Worm (Caenorhabditis elegans): ENCODE measurements around the gene F54G2.1.
A peak's percentile ranks its signal among the peaks of the same experiment; 100 is the strongest.

Gene F54G2.1

DNA sequence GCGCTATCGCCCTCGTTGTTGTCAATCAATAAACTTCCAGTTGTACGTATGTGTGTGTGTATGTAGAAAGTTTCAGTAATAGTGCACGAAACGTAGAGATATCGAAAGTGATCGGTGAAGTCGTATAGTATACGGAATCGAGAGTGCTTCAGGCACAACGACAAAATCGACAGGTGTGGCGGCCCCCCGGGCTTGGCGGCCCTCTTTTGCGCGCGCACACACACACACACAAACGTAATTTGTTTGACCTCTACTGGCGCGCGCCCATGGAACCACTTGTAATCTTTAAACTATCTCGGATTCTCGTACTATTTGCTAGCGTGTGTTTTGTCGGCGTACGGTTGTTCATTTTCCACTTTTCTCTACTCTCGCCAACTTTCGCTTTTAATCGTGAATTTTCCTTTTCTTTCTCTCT is 72.6 kb downstream of the F54G2.1 start (continued):
- TF ChIP-seq hlh-13 (GFP tag; optimal IDR thresholded peaks at IDR 0.05) (no peak), Y22D7AL.16 (tag; optimal IDR thresholded peaks at IDR 0.05) (no peak), ceh-14 (tag; optimal IDR thresholded peaks at IDR 0.05) (no peak), C08G9.2 (tag; optimal IDR thresholded peaks at IDR 0.05) (no peak), odd-2 (tag; optimal IDR thresholded peaks at IDR 0.05) (no peak), gmeb-2 (tag; optimal IDR thresholded peaks at IDR 0.05) (no peak), F13H6.1 (tag; optimal IDR thresholded peaks at IDR 0.05) (peak; percentile 13), eyg-1 (tag; optimal IDR thresholded peaks at IDR 0.05) (no peak), unc-42 (tag; optimal IDR thresholded peaks at IDR 0.05) (no peak)

DNA sequence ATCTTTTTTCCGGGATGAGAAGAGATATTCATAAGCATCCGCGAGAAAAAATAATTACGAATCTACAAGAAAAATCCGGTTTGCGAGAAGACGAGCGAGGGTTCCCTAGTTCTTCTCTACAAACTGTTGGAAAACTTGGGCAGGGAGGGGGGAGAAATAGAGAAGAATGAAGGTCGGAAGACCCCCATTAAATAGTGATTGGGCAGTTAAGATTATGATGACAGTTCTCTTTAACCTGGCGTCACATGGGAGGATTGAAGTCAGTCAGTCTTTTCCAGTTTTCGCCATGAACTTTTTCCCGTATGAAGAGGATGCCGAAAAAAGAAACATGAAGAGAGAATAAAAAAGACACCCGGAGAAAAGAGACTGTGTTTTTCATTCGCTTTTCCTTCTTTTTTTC is 73.4 kb downstream of the F54G2.1 start:
- TF ChIP-seq ceh-2 (tag; optimal IDR thresholded peaks at IDR 0.05): no peak
- TF ChIP-seq fkh-10 (GFP tag; optimal IDR thresholded peaks at IDR 0.05): no peak
- no peak for TF ChIP-seq ceh-30 (tag; optimal IDR thresholded peaks at IDR 0.05)
- TF ChIP-seq F13H6.1 (tag; optimal IDR thresholded peaks at IDR 0.05): no peak
- no peak for TF ChIP-seq rnt-1 (tag; optimal IDR thresholded peaks at IDR 0.05)
- TF ChIP-seq mec-3 (tag; optimal IDR thresholded peaks at IDR 0.05; ENCODE audit: borderline replicate concordance): no peak
- no peak for TF ChIP-seq odd-2 (tag; optimal IDR thresholded peaks at IDR 0.05)
- TF ChIP-seq Y22D7AL.16 (tag; optimal IDR thresholded peaks at IDR 0.05): no peak
- no peak for TF ChIP-seq elt-4 (tag; optimal IDR thresholded peaks at IDR 0.05)
- TF ChIP-seq pros-1 (tag; optimal IDR thresholded peaks at IDR 0.05): no peak
- TF ChIP-seq hlh-30 (tag; optimal IDR thresholded peaks at IDR 0.05; ENCODE audit: insufficient read depth): no peak
- no peak for TF ChIP-seq eyg-1 (tag; optimal IDR thresholded peaks at IDR 0.05)
- no peak for TF ChIP-seq tbx-2 (tag; optimal IDR thresholded peaks at IDR 0.05)
- no peak for TF ChIP-seq tbx-7 (tag; optimal IDR thresholded peaks at IDR 0.05)

DNA sequence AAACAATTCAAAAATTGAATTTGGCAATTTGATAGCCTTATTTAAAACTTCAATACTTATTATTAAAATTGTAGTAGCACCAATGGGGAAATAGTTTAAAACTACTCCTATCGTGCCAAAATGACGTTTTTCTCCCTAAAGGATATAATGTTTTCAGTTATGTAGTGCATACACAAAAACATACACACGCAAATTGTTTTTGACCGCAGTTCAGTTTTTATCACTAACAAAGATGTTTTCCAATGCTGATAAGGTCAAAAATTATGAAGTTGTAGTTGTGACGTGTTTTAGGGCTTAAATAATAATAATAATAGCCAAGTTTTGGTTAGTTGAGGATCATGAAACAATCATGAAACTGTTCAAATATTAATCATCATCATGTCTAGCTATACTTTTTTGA is 74.2 kb downstream of the F54G2.1 start:
- TF ChIP-seq C38D4.7 (GFP tag; optimal IDR thresholded peaks at IDR 0.05) (no peak), K09A11.1 (tag; optimal IDR thresholded peaks at IDR 0.05; ENCODE audit: insufficient read depth) (no peak), unc-3 (GFP tag; conservative IDR thresholded peaks at IDR 0.05) (no peak), unc-3 (tag; optimal IDR thresholded peaks at IDR 0.05) (no peak), pha-2 (tag; optimal IDR thresholded peaks at IDR 0.05) (no peak), ceh-2 (tag; optimal IDR thresholded peaks at IDR 0.05) (no peak), eyg-1 (tag; optimal IDR thresholded peaks at IDR 0.05) (no peak), npax-4 (tag; optimal IDR thresholded peaks at IDR 0.05) (no peak), ttx-3 (tag; optimal IDR thresholded peaks at IDR 0.05) (no peak), K02D7.2 (tag; optimal IDR thresholded peaks at IDR 0.05) (no peak), pag-3 (tag; optimal IDR thresholded peaks at IDR 0.05; ENCODE audit: borderline replicate concordance) (no peak), sox-4 (tag; optimal IDR thresholded peaks at IDR 0.05) (no peak), ceh-24 (tag; optimal IDR thresholded peaks at IDR 0.05) (no peak), F13H6.1 (tag; optimal IDR thresholded peaks at IDR 0.05) (no peak), nfya-1 (tag; optimal IDR thresholded peaks at IDR 0.05) (no peak), syd-9 (tag; optimal IDR thresholded peaks at IDR 0.05) (no peak), ceh-30 (tag; optimal IDR thresholded peaks at IDR 0.05) (no peak)

DNA sequence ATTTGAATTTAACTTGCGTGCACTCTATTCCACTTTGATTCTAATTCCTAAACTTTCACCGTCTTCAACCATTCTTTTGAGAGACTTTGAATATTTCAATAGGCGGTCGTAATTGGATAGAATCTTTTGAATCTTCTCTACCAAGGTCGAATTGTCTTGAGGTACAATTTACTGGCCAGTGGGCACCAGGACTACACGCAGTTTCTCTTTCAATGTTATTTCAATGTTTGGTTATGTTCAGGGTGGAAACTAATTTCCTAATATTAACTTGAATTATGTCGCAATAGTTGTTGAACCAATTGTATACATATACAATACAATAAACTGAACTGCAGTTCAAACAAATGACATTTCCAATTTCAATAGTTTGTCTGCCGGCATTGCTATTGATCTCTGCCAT is 76.2 kb downstream of the F54G2.1 start:
- TF ChIP-seq ceh-30 (tag; optimal IDR thresholded peaks at IDR 0.05): no peak
- no peak for TF ChIP-seq unc-55 (GFP tag; optimal IDR thresholded peaks at IDR 0.05)
- no peak for TF ChIP-seq ceh-14 (tag; optimal IDR thresholded peaks at IDR 0.05)
- no peak for TF ChIP-seq sdc-2 (tag; optimal IDR thresholded peaks at IDR 0.05)
- no peak for TF ChIP-seq nfya-1 (tag; optimal IDR thresholded peaks at IDR 0.05)
- TF ChIP-seq fkh-6 (tag; optimal IDR thresholded peaks at IDR 0.05): no peak
- TF ChIP-seq ceh-22 (tag; optimal IDR thresholded peaks at IDR 0.05): no peak
- TF ChIP-seq T23F11.4 (GFP tag; optimal IDR thresholded peaks at IDR 0.05): no peak
- no peak for TF ChIP-seq hlh-13 (GFP tag; optimal IDR thresholded peaks at IDR 0.05)
- no peak for TF ChIP-seq pat-9 (tag; optimal IDR thresholded peaks at IDR 0.05)
- TF ChIP-seq pha-4 (tag; optimal IDR thresholded peaks at IDR 0.05): no peak
- no peak for TF ChIP-seq K09A11.1 (tag; optimal IDR thresholded peaks at IDR 0.05; ENCODE audit: insufficient read depth)
- TF ChIP-seq dve-1 (tag; optimal IDR thresholded peaks at IDR 0.05): no peak
- TF ChIP-seq mec-3 (tag; optimal IDR thresholded peaks at IDR 0.05; ENCODE audit: borderline replicate concordance): no peak

Measured in whole organism, late embryonic.